Worm (Caenorhabditis elegans) whole organism, L4 larva: ENCODE data around the gene mrpl-11.

ENCODE experiments used
- D1046.2 ChIP-seq: fragments of 200-800 bp; sonication (Bioruptor generic); IDR thresholded peaks from 2 replicates; pipeline ENCODE4 v1.3.6; 2022; ENCODE audit warnings: missing genetic modification characterization, missing compliant biosample characterization
- T20F7.1 ChIP-seq: fragments of 200-800 bp; sonication (Bioruptor generic); optimal IDR thresholded peaks from 2 replicates; lab custom pipeline; 2018; ENCODE audit warnings: mild to moderate bottlenecking, missing genetic modification characterization, missing compliant biosample characterization
- ama-1 ChIP-seq: fragments of 150-350 bp; optimal IDR thresholded peaks from 2 replicates; lab custom pipeline; 2014; ENCODE audit warnings: inconsistent platforms, mixed read lengths
- ceh-20 ChIP-seq: fragments of 200-800 bp; sonication (Bioruptor generic); IDR thresholded peaks from 2 replicates; pipeline ENCODE4 v1.3.6; 2022; ENCODE audit warnings: missing genetic modification reagents, missing genetic modification characterization, missing compliant biosample characterization
- ceh-28 ChIP-seq: fragments of 150-350 bp; optimal IDR thresholded peaks from 2 replicates; lab custom pipeline; 2014; ENCODE audit warnings: missing biosample characterization, missing genetic modification reagents, missing genetic modification characterization
- cey-2 ChIP-seq: sonication (generic microtip); optimal IDR thresholded peaks from 3 replicates; lab custom pipeline; 2017; ENCODE audit warnings: missing genetic modification characterization, mild to moderate bottlenecking, missing compliant biosample characterization, antibody characterized with exemption, borderline replicate concordance; ENCODE audit not compliant: insufficient read depth
- daf-16 ChIP-seq, 3 experiments: sonication (generic microtip); optimal IDR thresholded peaks; 2 replicates each; lab custom pipeline; 2016 to 2017; ENCODE audit warnings: missing genetic modification characterization in 3 of 3, missing genetic modification reagents in 3 of 3, mild to moderate bottlenecking in 2 of 3, missing compliant biosample characterization in 2 of 3, missing biosample characterization in 1 of 3, moderate library complexity in 1 of 3
- daf-19 ChIP-seq: fragments of 200-800 bp; sonication (Bioruptor generic); conservative IDR thresholded peaks from 2 replicates; pipeline ENCODE4 v1.3.6; 2022; ENCODE audit warnings: missing genetic modification characterization, missing compliant biosample characterization
- dmd-8 ChIP-seq: fragments of 200-800 bp; sonication (Bioruptor generic); IDR thresholded peaks from 2 replicates; pipeline ENCODE4 v1.3.6; 2022; ENCODE audit warnings: missing genetic modification characterization, missing compliant biosample characterization
- dpl-1 ChIP-seq: fragments of 150-350 bp; optimal IDR thresholded peaks from 2 replicates; lab custom pipeline; 2014; ENCODE audit warnings: missing biosample characterization, missing genetic modification reagents, missing genetic modification characterization
- dve-1 ChIP-seq: sonication (generic microtip); optimal IDR thresholded peaks from 2 replicates; lab custom pipeline; 2017; ENCODE audit warnings: antibody characterized with exemption, mild to moderate bottlenecking, missing genetic modification characterization, missing compliant biosample characterization; ENCODE audit not compliant: insufficient read depth
- egl-27 ChIP-seq: sonication (generic microtip); optimal IDR thresholded peaks from 3 replicates; lab custom pipeline; 2017; ENCODE audit warnings: missing biosample characterization, missing genetic modification reagents, missing genetic modification characterization
- hif-1 ChIP-seq, 2 experiments: sonication (generic microtip); optimal IDR thresholded peaks; 2 replicates each; lab custom pipeline; 2016 to 2017; ENCODE audit warnings: missing compliant biosample characterization in 2 of 2, missing genetic modification characterization in 2 of 2, missing genetic modification reagents in 2 of 2, missing genotype in 2 of 2, mild to moderate bottlenecking in 1 of 2
- hlh-11 ChIP-seq: fragments of 200-800 bp; sonication (Bioruptor generic); optimal IDR thresholded peaks from 2 replicates; lab custom pipeline; 2018; ENCODE audit warnings: mild to moderate bottlenecking, missing genetic modification characterization, missing compliant biosample characterization
- hlh-30 ChIP-seq: sonication (generic microtip); optimal IDR thresholded peaks from 2 replicates; lab custom pipeline; 2017; ENCODE audit warnings: antibody characterized with exemption, mild to moderate bottlenecking, missing genetic modification characterization, missing compliant biosample characterization; ENCODE audit not compliant: insufficient read depth
- hmg-1.1 ChIP-seq: fragments of 200-800 bp; sonication (Bioruptor generic); IDR thresholded peaks from 2 replicates; pipeline ENCODE4 v1.3.6; 2022; ENCODE audit warnings: missing genetic modification reagents, missing genetic modification characterization, missing compliant biosample characterization
- lin-29 ChIP-seq: fragments of 200-800 bp; sonication (Bioruptor generic); IDR thresholded peaks from 2 replicates; pipeline ENCODE4 v1.3.6; 2022; ENCODE audit warnings: missing genetic modification reagents, missing genetic modification characterization, missing compliant biosample characterization
- lin-38 ChIP-seq: fragments of 200-800 bp; sonication (Bioruptor generic); IDR thresholded peaks from 2 replicates; pipeline ENCODE4 v1.3.6; 2022; ENCODE audit warnings: missing genetic modification reagents, missing genetic modification characterization, missing compliant biosample characterization
- lin-39 ChIP-seq: fragments of 150-350 bp; optimal IDR thresholded peaks from 2 replicates; lab custom pipeline; 2014; ENCODE audit warnings: missing biosample characterization, missing genetic modification reagents, missing genetic modification characterization
- lsy-2 ChIP-seq, 2 experiments: fragments of 150-350 bp in 1 of 2; sonication (generic microtip) in 1 of 2; optimal IDR thresholded peaks; 2 replicates each; lab custom pipeline; 2014 to 2017; ENCODE audit warnings: missing biosample characterization in 2 of 2, missing genetic modification characterization in 2 of 2
- mdl-1 ChIP-seq, 2 experiments: fragments of 150-350 bp in 1 of 2; sonication (generic microtip) in 1 of 2; optimal IDR thresholded peaks; 2 replicates each; lab custom pipeline; 2014 to 2017; ENCODE audit warnings: missing biosample characterization in 2 of 2, missing genetic modification characterization in 2 of 2
- mep-1 ChIP-seq: fragments of 150-350 bp; sonication (generic microtip); optimal IDR thresholded peaks from 3 replicates; lab custom pipeline; 2014; ENCODE audit warnings: missing biosample characterization, missing genetic modification characterization
- mes-2 ChIP-seq: sonication (generic microtip); optimal IDR thresholded peaks from 2 replicates; lab custom pipeline; 2016; ENCODE audit warnings: missing genotype, mild to moderate bottlenecking, missing genetic modification characterization, missing compliant biosample characterization; ENCODE audit not compliant: poor library complexity, severe bottlenecking
- mxl-3 ChIP-seq: fragments of 200-800 bp; sonication (Bioruptor generic); optimal IDR thresholded peaks from 2 replicates; lab custom pipeline; 2018; ENCODE audit warnings: mild to moderate bottlenecking, missing genetic modification characterization, missing compliant biosample characterization
- nhr-102 ChIP-seq: sonication (generic microtip); optimal IDR thresholded peaks from 2 replicates; lab custom pipeline; 2016; ENCODE audit warnings: mild to moderate bottlenecking, missing genetic modification characterization, moderate library complexity, missing compliant biosample characterization
- nhr-25 ChIP-seq: sonication (generic microtip); optimal IDR thresholded peaks from 2 replicates; lab custom pipeline; 2017; ENCODE audit warnings: missing genetic modification characterization, mild to moderate bottlenecking, missing compliant biosample characterization, antibody characterized with exemption, moderate library complexity, borderline replicate concordance; ENCODE audit not compliant: insufficient read depth
- nhr-28 ChIP-seq: fragments of 150-350 bp; optimal IDR thresholded peaks from 2 replicates; lab custom pipeline; 2014; ENCODE audit warnings: missing biosample characterization, missing genetic modification characterization
- nhr-41 ChIP-seq: fragments of 200-800 bp; sonication (Bioruptor generic); IDR thresholded peaks from 2 replicates; pipeline ENCODE4 v1.3.6; 2022; ENCODE audit warnings: missing genetic modification reagents, missing genetic modification characterization, missing compliant biosample characterization
- nhr-42 ChIP-seq: fragments of 200-800 bp; sonication (Bioruptor generic); IDR thresholded peaks from 2 replicates; pipeline ENCODE4 v1.3.6; 2022; ENCODE audit warnings: missing genetic modification characterization, missing compliant biosample characterization
- pha-4 ChIP-seq, 2 experiments: fragments of 150-350 bp in 1 of 2; fragments of 200-800 bp in 1 of 2; sonication (Bioruptor generic) in 1 of 2; IDR thresholded peaks in 1 of 2; optimal IDR thresholded peaks in 1 of 2; 2 replicates each; pipeline versions ENCODE4 v1.3.6 to Lab custom; 2014 to 2022; ENCODE audit warnings: missing genetic modification characterization in 2 of 2, missing genetic modification reagents in 2 of 2, missing biosample characterization in 1 of 2, missing compliant biosample characterization in 1 of 2
- rbr-2 ChIP-seq: sonication (generic microtip); optimal IDR thresholded peaks from 2 replicates; lab custom pipeline; 2016; ENCODE audit warnings: missing genotype, missing genetic modification characterization, missing compliant biosample characterization
- saeg-2 ChIP-seq: fragments of 200-800 bp; sonication (Bioruptor generic); IDR thresholded peaks from 2 replicates; pipeline ENCODE4 v1.3.6; 2022; ENCODE audit warnings: missing genetic modification reagents, missing genetic modification characterization, missing compliant biosample characterization
- spr-1 ChIP-seq: sonication (generic microtip); optimal IDR thresholded peaks from 2 replicates; lab custom pipeline; 2016; ENCODE audit warnings: mild to moderate bottlenecking, missing genetic modification characterization, missing compliant biosample characterization
- tag-97 ChIP-seq: fragments of 200-800 bp; sonication (Bioruptor generic); IDR thresholded peaks from 2 replicates; pipeline ENCODE4 v1.3.6; 2022; ENCODE audit warnings: missing genetic modification characterization, missing compliant biosample characterization
- vab-7 ChIP-seq: fragments of 200-800 bp; sonication (Bioruptor generic); IDR thresholded peaks from 2 replicates; pipeline ENCODE4 v1.3.6; 2022; ENCODE audit warnings: missing genetic modification reagents, missing genetic modification characterization, missing compliant biosample characterization
- ztf-7 ChIP-seq: fragments of 150-350 bp; optimal IDR thresholded peaks from 2 replicates; lab custom pipeline; 2014; ENCODE audit warnings: missing biosample characterization, missing genetic modification characterization

Gene mrpl-11

DNA sequence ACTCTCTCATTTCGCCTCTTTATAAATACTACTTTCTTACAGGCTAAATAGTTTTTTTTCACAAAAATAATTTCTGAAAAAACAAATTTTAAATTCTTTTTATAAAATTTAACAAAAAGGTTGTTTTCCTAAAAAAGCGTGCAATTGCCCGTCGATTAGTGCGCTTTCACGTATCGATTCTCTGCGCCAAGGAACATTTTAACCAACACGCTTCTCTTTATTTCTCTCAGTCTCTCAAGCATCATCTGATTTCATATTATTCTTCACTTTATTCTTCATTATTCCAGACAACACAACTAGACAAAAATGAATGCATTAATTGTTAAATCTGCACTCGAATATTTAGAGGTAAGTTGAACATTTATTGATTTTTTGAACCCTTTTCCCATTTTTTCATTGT, 27.8 kb upstream of the mrpl-11 start, which contains the start of gene B0303.4:
Gene B0303.4 (plus strand): TSS at position 196 of the 400 bp plus-strand sequence.
- TF ChIP-seq daf-19 (GFP tag; lab: Robert Waterston, UW): no peak
- no peak for TF ChIP-seq cey-2
- no peak for TF ChIP-seq D1046.2 (GFP tag; lab: Robert Waterston, UW)
- no peak for TF ChIP-seq tag-97 (GFP tag; lab: Robert Waterston, UW)
- TF ChIP-seq nhr-41 (GFP tag; lab: Robert Waterston, UW): no peak
- TF ChIP-seq daf-16 (GFP tag; optimal IDR thresholded peaks at IDR 0.05; lab: Kevin White, UChicago): no peak
- TF ChIP-seq daf-16 (tag; optimal IDR thresholded peaks at IDR 0.05; lab: Kevin White, UChicago): peak; percentile 46
- TF ChIP-seq ceh-20 (GFP tag; lab: Robert Waterston, UW): no peak
- peak; percentile 63 for TF ChIP-seq hlh-11
- no peak for TF ChIP-seq nhr-25 (tag; lab: Kevin White, UChicago)
- no peak for TF ChIP-seq ama-1 (lab: Kevin White, UChicago)
- TF ChIP-seq lsy-2 (tag; optimal IDR thresholded peaks at IDR 0.05; lab: Kevin White, UChicago): peak in 1 of 2 experiments; percentile 78
- 0 out of 2 replicates have a peak, but pooled peaks have one; percentile 28 for TF ChIP-seq lin-38 (GFP tag; lab: Robert Waterston, UW)
- no peak for TF ChIP-seq pha-4 (GFP tag; IDR thresholded peaks at IDR 0.05; lab: Robert Waterston, UW)
- TF ChIP-seq pha-4 (tag; optimal IDR thresholded peaks at IDR 0.05; lab: Kevin White, UChicago): peak; percentile 45
- peak in 1 of 2 experiments; percentile 69 for TF ChIP-seq mdl-1 (tag; optimal IDR thresholded peaks at IDR 0.05; lab: Kevin White, UChicago)
- TF ChIP-seq mxl-3 (GFP tag; lab: Kevin White, UChicago): peak; percentile 57
- peak; percentile 65 for TF ChIP-seq nhr-28 (tag; lab: Kevin White, UChicago)
- peak; percentile 90 for TF ChIP-seq hlh-30 (tag; lab: Kevin White, UChicago)
- TF ChIP-seq hif-1 (tag; optimal IDR thresholded peaks at IDR 0.05; lab: Kevin White, UChicago): peak in 1 of 2 experiments; percentile 6
- TF ChIP-seq ztf-7 (tag; lab: Kevin White, UChicago): peak; percentile 85
- TF ChIP-seq rbr-2 (tag; lab: Kevin White, UChicago): peak; percentile 41
- TF ChIP-seq mep-1: peak; percentile 82
- TF ChIP-seq lin-29: no peak
- no peak for TF ChIP-seq egl-27 (tag; lab: Kevin White, UChicago)
- TF ChIP-seq dve-1 (tag; lab: Kevin White, UChicago): peak; percentile 48
- 0 out of 2 replicates have a peak, but pooled peaks have one; percentile 34 for TF ChIP-seq hmg-1.1 (GFP tag; lab: Robert Waterston, UW)
- TF ChIP-seq vab-7: no peak
- peak; percentile 7 for TF ChIP-seq dpl-1 (GFP tag; lab: Kevin White, UChicago)
- no peak for TF ChIP-seq saeg-2
- peak; percentile 65 for TF ChIP-seq mes-2 (tag; lab: Kevin White, UChicago)
- peak; percentile 52 for TF ChIP-seq T20F7.1
- peak; percentile 47 for TF ChIP-seq ceh-28
- no peak for TF ChIP-seq nhr-42 (GFP tag; lab: Robert Waterston, UW)
- no peak for TF ChIP-seq dmd-8

- TF ChIP-seq lin-39 (tag; lab: Kevin White, UChicago) (no peak), spr-1 (no peak), daf-16 (GFP tag; optimal IDR thresholded peaks at IDR 0.05; lab: Kevin White, UChicago) (no peak), daf-16 (tag; optimal IDR thresholded peaks at IDR 0.05; lab: Kevin White, UChicago) (no peak), ceh-20 (GFP tag; lab: Robert Waterston, UW) (no peak), ama-1 (lab: Kevin White, UChicago) (peak; percentile 17), ceh-28 (no peak), nhr-102 (tag; lab: Kevin White, UChicago) (no peak)
Measured at ce11 chrIII:8693322-8693721, 24.1 kb upstream of the mrpl-11 start, which contains the start of gene B0303.7. Gene B0303.7 (plus strand): TSS chrIII:8693622.
